Fruit fly (Drosophila melanogaster): ENCODE results near the gene CG11076.
A peak's percentile ranks its signal among the peaks of the same experiment; 100 is the strongest.

DNA sequence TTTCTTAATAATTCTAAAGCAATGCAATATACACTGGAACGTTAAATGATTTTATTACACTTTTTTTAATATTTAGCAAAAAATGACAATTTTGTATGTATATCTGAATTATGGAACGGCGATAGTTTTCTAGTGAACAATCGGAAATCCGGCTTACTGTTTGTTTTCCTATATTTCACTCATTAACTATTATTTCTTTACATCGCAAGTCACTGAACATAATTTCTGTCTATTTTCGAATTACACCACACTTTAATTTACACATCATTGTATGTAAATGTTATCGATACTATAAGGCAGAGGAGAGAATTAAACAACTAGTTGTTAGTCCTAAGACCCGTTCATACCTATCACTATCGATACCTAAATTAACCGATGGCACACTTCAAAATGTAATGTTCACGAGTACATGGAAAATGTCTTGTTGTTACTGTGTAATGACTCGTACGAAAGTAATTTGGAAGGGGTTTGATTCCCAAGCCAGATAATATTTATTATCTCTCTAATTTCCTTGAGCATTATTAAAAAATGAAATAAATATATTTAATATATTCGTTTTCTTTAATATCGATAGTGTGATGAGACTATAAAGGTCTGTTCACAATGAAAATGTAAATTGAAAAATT lies 4.6 kb downstream of the CG11076 start, which contains the start of gene PlexA:
- peak; percentile 80 for TF ChIP-seq CG12768 (GFP tag; optimal IDR thresholded peaks at IDR 0.05)
- no peak for TF ChIP-seq cnc (optimal IDR thresholded peaks at IDR 0.05)
- TF ChIP-seq tj (GFP tag; optimal IDR thresholded peaks at IDR 0.05): peak; percentile 1
- TF ChIP-seq toe (GFP tag; optimal IDR thresholded peaks at IDR 0.05): no peak
- TF ChIP-seq CG11617 (GFP tag; optimal IDR thresholded peaks at IDR 0.05): peak; percentile 47
- peak; percentile 67 for TF ChIP-seq CG33017 (tag; optimal IDR thresholded peaks at IDR 0.05)
- peak; percentile 24 for TF ChIP-seq Mnt (GFP tag; optimal IDR thresholded peaks at IDR 0.05)
- TF ChIP-seq kay (GFP tag; ENCODE audit: borderline replicate concordance): peak; percentile 23
- peak; percentile 48 for TF ChIP-seq CG1620 (GFP tag; optimal IDR thresholded peaks at IDR 0.05)
- peak; percentile 40 for TF ChIP-seq bab1 (GFP tag; optimal IDR thresholded peaks at IDR 0.05)
- peak; percentile 65 for TF ChIP-seq CG7045 (GFP tag; optimal IDR thresholded peaks at IDR 0.05)
